Worm (Caenorhabditis elegans) whole organism, midembryonic: Measurements from ENCODE around the gene C54E10.7.

ENCODE experiments used
- T22C8.4 ChIP-seq: fragments of 200-800 bp; sonication (Bioruptor generic); IDR thresholded peaks from 2 replicates; pipeline ENCODE4 v1.3.6; 2022; ENCODE audit warnings: missing genetic modification characterization, missing compliant biosample characterization
- cog-1 ChIP-seq: sonication (generic microtip); optimal IDR thresholded peaks from 2 replicates; lab custom pipeline; 2016; ENCODE audit warnings: missing genetic modification characterization, missing compliant biosample characterization
- flt-1 ChIP-seq: fragments of 200-800 bp; sonication (Bioruptor generic); IDR thresholded peaks from 2 replicates; pipeline ENCODE4 v1.3.6; 2022; ENCODE audit warnings: missing genetic modification characterization, missing compliant biosample characterization
- klf-2 ChIP-seq: fragments of 200-800 bp; sonication (Bioruptor generic); conservative IDR thresholded peaks from 2 replicates; pipeline ENCODE4 v1.3.6; 2022; ENCODE audit warnings: missing genetic modification reagents, missing genetic modification characterization, missing compliant biosample characterization
- med-1 ChIP-seq: sonication (generic microtip); optimal IDR thresholded peaks from 2 replicates; lab custom pipeline; 2017; ENCODE audit warnings: missing genetic modification characterization, mild to moderate bottlenecking, missing compliant biosample characterization, antibody characterized with exemption, missing genetic modification reagents; ENCODE audit not compliant: insufficient read depth
- ref-1 ChIP-seq: fragments of 200-800 bp; sonication (Bioruptor generic); conservative IDR thresholded peaks from 2 replicates; pipeline ENCODE4 v1.3.6; 2022; ENCODE audit warnings: missing genetic modification reagents, missing genetic modification characterization, missing compliant biosample characterization
- tab-1 ChIP-seq: fragments of 200-800 bp; sonication (Bioruptor generic); IDR thresholded peaks from 2 replicates; pipeline ENCODE4 v1.3.6; 2022; ENCODE audit warnings: missing genetic modification characterization, missing compliant biosample characterization
- ztf-23 ChIP-seq: fragments of 200-800 bp; sonication (Bioruptor generic); IDR thresholded peaks from 2 replicates; pipeline ENCODE4 v1.3.6; 2022; ENCODE audit warnings: missing genetic modification reagents, missing genetic modification characterization, missing compliant biosample characterization
- ztf-29 ChIP-seq: fragments of 200-800 bp; sonication (Bioruptor generic); IDR thresholded peaks from 2 replicates; pipeline ENCODE4 v1.3.6; 2022; ENCODE audit warnings: missing genetic modification reagents, missing genetic modification characterization, missing compliant biosample characterization

The C54E10.7 gene

ce11 chrV:18783474-18783873, 28.0 kb upstream of the C54E10.7 start, which contains the start of gene Y17D7B.10:
Gene Y17D7B.10 (plus strand): TSS chrV:18783716.
- TF ChIP-seq ref-1 (GFP tag; lab: Robert Waterston, UW) (no peak), tab-1 (GFP tag; lab: Robert Waterston, UW) (no peak), flt-1 (GFP tag; lab: Robert Waterston, UW) (no peak), klf-2 (GFP tag; lab: Robert Waterston, UW) (no peak), T22C8.4 (no peak), med-1 (no peak), ztf-23 (GFP tag; lab: Robert Waterston, UW) (no peak), ztf-29 (GFP tag; lab: Robert Waterston, UW) (no peak), cog-1 (tag; lab: Kevin White, UChicago) (no peak)

- TF ChIP-seq klf-2 (GFP tag; lab: Robert Waterston, UW) (no peak), T22C8.4 (no peak), cog-1 (tag; lab: Kevin White, UChicago) (no peak), ztf-23 (GFP tag; lab: Robert Waterston, UW) (no peak), flt-1 (GFP tag; lab: Robert Waterston, UW) (no peak), ztf-29 (GFP tag; lab: Robert Waterston, UW) (no peak), tab-1 (GFP tag; lab: Robert Waterston, UW) (no peak)
Observed at ce11 chrV:18786694-18787093, 24.8 kb upstream of the C54E10.7 start, which contains the start of gene Y17D7B.3. Gene Y17D7B.3 (minus strand): TSS chrV:18786794.

ce11 chrV:18787417-18787918, 24.0 kb upstream of the C54E10.7 start, which contains the start of gene Y17D7B.2:
Gene Y17D7B.2 (plus strand): TSS chrV:18787739.
- TF ChIP-seq klf-2 (GFP tag; lab: Robert Waterston, UW) (no peak), T22C8.4 (no peak), flt-1 (GFP tag; lab: Robert Waterston, UW) (no peak), ztf-23 (GFP tag; lab: Robert Waterston, UW) (no peak), med-1 (no peak), cog-1 (tag; lab: Kevin White, UChicago) (no peak), tab-1 (GFP tag; lab: Robert Waterston, UW) (no peak), ztf-29 (GFP tag; lab: Robert Waterston, UW) (no peak), ref-1 (GFP tag; lab: Robert Waterston, UW) (no peak)

ce11 chrV:18790658-18791057, 20.8 kb upstream of the C54E10.7 start, which contains the start of gene nhr-231:
Gene nhr-231 (plus strand): TSS chrV:18790958.
- TF ChIP-seq klf-2 (GFP tag; lab: Robert Waterston, UW) (no peak), cog-1 (tag; lab: Kevin White, UChicago) (no peak), ztf-23 (GFP tag; lab: Robert Waterston, UW) (no peak), ztf-29 (GFP tag; lab: Robert Waterston, UW) (no peak), flt-1 (GFP tag; lab: Robert Waterston, UW) (no peak), med-1 (no peak), T22C8.4 (no peak)

- no peak for TF ChIP-seq ztf-29 (GFP tag; lab: Robert Waterston, UW)
- no peak for TF ChIP-seq klf-2 (GFP tag; lab: Robert Waterston, UW)
- TF ChIP-seq cog-1 (tag; lab: Kevin White, UChicago): no peak
- no peak for TF ChIP-seq T22C8.4
- TF ChIP-seq flt-1 (GFP tag; lab: Robert Waterston, UW): no peak
- no peak for TF ChIP-seq ref-1 (GFP tag; lab: Robert Waterston, UW)
- TF ChIP-seq med-1: no peak
- no peak for TF ChIP-seq ztf-23 (GFP tag; lab: Robert Waterston, UW)
- TF ChIP-seq tab-1 (GFP tag; lab: Robert Waterston, UW): no peak
Observed at ce11 chrV:18800811-18801210, 10.6 kb upstream of the C54E10.7 start, which contains the start of gene nhr-170. Gene nhr-170 (minus strand): TSS chrV:18800826.

- TF ChIP-seq ztf-23 (GFP tag; lab: Robert Waterston, UW): no peak
- no peak for TF ChIP-seq med-1
- TF ChIP-seq klf-2 (GFP tag; lab: Robert Waterston, UW): no peak
- no peak for TF ChIP-seq cog-1 (tag; lab: Kevin White, UChicago)
- TF ChIP-seq flt-1 (GFP tag; lab: Robert Waterston, UW): no peak
- no peak for TF ChIP-seq tab-1 (GFP tag; lab: Robert Waterston, UW)
Observed at ce11 chrV:18802077-18802476, 9.4 kb upstream of the C54E10.7 start, which contains the start of gene C54E10.11. Gene C54E10.11 (minus strand): TSS chrV:18802177.

ce11 chrV:18803260-18803659, 8.2 kb upstream of the C54E10.7 start, which contains the start of gene C54E10.10:
Gene C54E10.10 (minus strand): TSS chrV:18803360.
- no peak for TF ChIP-seq flt-1 (GFP tag; lab: Robert Waterston, UW)
- TF ChIP-seq ref-1 (GFP tag; lab: Robert Waterston, UW): no peak
- TF ChIP-seq T22C8.4: no peak
- TF ChIP-seq med-1: no peak
- no peak for TF ChIP-seq ztf-23 (GFP tag; lab: Robert Waterston, UW)
- TF ChIP-seq tab-1 (GFP tag; lab: Robert Waterston, UW): no peak
- TF ChIP-seq cog-1 (tag; lab: Kevin White, UChicago): no peak
- TF ChIP-seq klf-2 (GFP tag; lab: Robert Waterston, UW): no peak
- no peak for TF ChIP-seq ztf-29 (GFP tag; lab: Robert Waterston, UW)

ce11 chrV:18806409-18806808, 5.1 kb upstream of the C54E10.7 start, which contains the start of gene sri-10:
Gene sri-10 (minus strand): TSS chrV:18806509.
- no peak for TF ChIP-seq tab-1 (GFP tag; lab: Robert Waterston, UW)
- no peak for TF ChIP-seq ztf-23 (GFP tag; lab: Robert Waterston, UW)
- no peak for TF ChIP-seq ztf-29 (GFP tag; lab: Robert Waterston, UW)
- no peak for TF ChIP-seq flt-1 (GFP tag; lab: Robert Waterston, UW)
- no peak for TF ChIP-seq med-1
- TF ChIP-seq ref-1 (GFP tag; lab: Robert Waterston, UW): no peak
- no peak for TF ChIP-seq cog-1 (tag; lab: Kevin White, UChicago)
- no peak for TF ChIP-seq klf-2 (GFP tag; lab: Robert Waterston, UW)
- TF ChIP-seq T22C8.4: no peak

ce11 chrV:18808621-18809020, 2.8 kb upstream of the C54E10.7 start, which contains the start of gene C54E10.6:
Gene C54E10.6 (minus strand): TSS chrV:18808729.
- TF ChIP-seq ztf-23 (GFP tag; lab: Robert Waterston, UW) (no peak), cog-1 (tag; lab: Kevin White, UChicago) (no peak), tab-1 (GFP tag; lab: Robert Waterston, UW) (no peak), med-1 (no peak), T22C8.4 (0 out of 2 replicates have a peak, but pooled peaks have one; percentile 14)
